Fruit fly (Drosophila melanogaster) whole organism, embryonic: ENCODE measurements around the gene CG17754.

Experiments
- Asciz ChIP-seq: fragments of 200-800 bp; sonication (Bioruptor generic); optimal IDR thresholded peaks from 2 replicates; lab custom pipeline; 2017; ENCODE audit warnings: missing biosample characterization, mild to moderate bottlenecking, missing genetic modification characterization, missing genetic modification reagents
- HHEX ChIP-seq: fragments of 200-800 bp; sonication (Bioruptor generic); optimal IDR thresholded peaks from 3 replicates; lab custom pipeline; 2017; ENCODE audit warnings: missing biosample characterization, mild to moderate bottlenecking, missing genetic modification characterization, missing genetic modification reagents
- Taf1 ChIP-seq: fragments of 200-800 bp; sonication (Bioruptor generic); IDR thresholded peaks from 2 replicates; pipeline ENCODE4 v1.3.6; 2022; ENCODE audit warnings: missing biosample characterization, missing genetic modification characterization
- Xrp1 ChIP-seq: fragments of 200-800 bp; sonication (Bioruptor generic); IDR thresholded peaks from 2 replicates; pipeline ENCODE4 v1.3.6; 2022; ENCODE audit warnings: missing biosample characterization, missing genetic modification characterization
- ara ChIP-seq: fragments of 200-800 bp; sonication (Bioruptor generic); IDR thresholded peaks from 2 replicates; pipeline ENCODE4 v1.3.6; 2022; ENCODE audit warnings: missing biosample characterization, missing genetic modification characterization
- fd102C ChIP-seq: fragments of 200-800 bp; sonication (Bioruptor generic); optimal IDR thresholded peaks from 2 replicates; lab custom pipeline; 2018; ENCODE audit warnings: missing biosample characterization, mild to moderate bottlenecking, missing genetic modification characterization, moderate library complexity
- jigr1 ChIP-seq: fragments of 200-800 bp; sonication (Bioruptor generic); IDR thresholded peaks from 3 replicates; pipeline ENCODE4 v1.3.6; 2022; ENCODE audit warnings: missing biosample characterization, missing genetic modification characterization
- psq ChIP-seq: fragments of 200-800 bp; sonication (Bioruptor generic); optimal IDR thresholded peaks from 2 replicates; lab custom pipeline; 2017; ENCODE audit warnings: missing biosample characterization, missing genetic modification characterization

- no peak for TF ChIP-seq jigr1 (GFP tag; lab: Robert Waterston, UW)
- no peak for TF ChIP-seq ara (GFP tag; lab: Robert Waterston, UW)
- no peak for TF ChIP-seq Asciz (GFP tag; lab: Kevin White, UChicago)
- no peak for TF ChIP-seq Xrp1
- TF ChIP-seq psq (GFP tag; lab: Kevin White, UChicago) = no peak
- TF ChIP-seq HHEX (GFP tag; lab: Kevin White, UChicago) = no peak
- no peak for TF ChIP-seq Taf1 (GFP tag; lab: Robert Waterston, UW)
- TF ChIP-seq fd102C (GFP tag; lab: Kevin White, UChicago) = no peak
Measured at dm6 chrX:9286386-9286785, 36.2 kb downstream of the CG17754 start.
